Worm (Caenorhabditis elegans) whole organism, midembryonic: Measurements from ENCODE around the gene F13C5.3.

Experiments
- T22C8.4 ChIP-seq: fragments of 200-800 bp; sonication (Bioruptor generic); IDR thresholded peaks from 2 replicates; pipeline ENCODE4 v1.3.6; 2022; ENCODE audit warnings: missing genetic modification characterization, missing compliant biosample characterization
- cog-1 ChIP-seq: sonication (generic microtip); optimal IDR thresholded peaks from 2 replicates; lab custom pipeline; 2016; ENCODE audit warnings: missing genetic modification characterization, missing compliant biosample characterization
- flt-1 ChIP-seq: fragments of 200-800 bp; sonication (Bioruptor generic); IDR thresholded peaks from 2 replicates; pipeline ENCODE4 v1.3.6; 2022; ENCODE audit warnings: missing genetic modification characterization, missing compliant biosample characterization
- klf-2 ChIP-seq: fragments of 200-800 bp; sonication (Bioruptor generic); conservative IDR thresholded peaks from 2 replicates; pipeline ENCODE4 v1.3.6; 2022; ENCODE audit warnings: missing genetic modification reagents, missing genetic modification characterization, missing compliant biosample characterization
- med-1 ChIP-seq: sonication (generic microtip); optimal IDR thresholded peaks from 2 replicates; lab custom pipeline; 2017; ENCODE audit warnings: missing genetic modification characterization, mild to moderate bottlenecking, missing compliant biosample characterization, antibody characterized with exemption, missing genetic modification reagents; ENCODE audit not compliant: insufficient read depth
- ref-1 ChIP-seq: fragments of 200-800 bp; sonication (Bioruptor generic); conservative IDR thresholded peaks from 2 replicates; pipeline ENCODE4 v1.3.6; 2022; ENCODE audit warnings: missing genetic modification reagents, missing genetic modification characterization, missing compliant biosample characterization
- tab-1 ChIP-seq: fragments of 200-800 bp; sonication (Bioruptor generic); IDR thresholded peaks from 2 replicates; pipeline ENCODE4 v1.3.6; 2022; ENCODE audit warnings: missing genetic modification characterization, missing compliant biosample characterization
- ztf-23 ChIP-seq: fragments of 200-800 bp; sonication (Bioruptor generic); IDR thresholded peaks from 2 replicates; pipeline ENCODE4 v1.3.6; 2022; ENCODE audit warnings: missing genetic modification reagents, missing genetic modification characterization, missing compliant biosample characterization
- ztf-29 ChIP-seq: fragments of 200-800 bp; sonication (Bioruptor generic); IDR thresholded peaks from 2 replicates; pipeline ENCODE4 v1.3.6; 2022; ENCODE audit warnings: missing genetic modification reagents, missing genetic modification characterization, missing compliant biosample characterization

The F13C5.3 gene

ce11 chrX:557195-557594 is 42.2 kb downstream of the F13C5.3 start, which contains the start of gene hlh-19:
Gene hlh-19 (minus strand): TSS chrX:557295.
- TF ChIP-seq med-1 (GFP tag; lab: Kevin White, UChicago) (no peak), T22C8.4 (GFP tag; lab: Robert Waterston, UW) (no peak), klf-2 (GFP tag; lab: Robert Waterston, UW) (no peak)

ce11 chrX:555043-555791 is 44.2 kb downstream of the F13C5.3 start:
- TF ChIP-seq med-1 (GFP tag; lab: Kevin White, UChicago) (no peak), ztf-29 (no peak), cog-1 (tag; lab: Kevin White, UChicago) (no peak)

ce11 chrX:553875-554274 is 45.5 kb downstream of the F13C5.3 start, which contains the start of gene F57C12.6:
Gene F57C12.6 (minus strand): TSS chrX:553975.
- TF ChIP-seq cog-1 (tag; lab: Kevin White, UChicago) (no peak), klf-2 (GFP tag; lab: Robert Waterston, UW) (no peak), ref-1 (GFP tag; lab: Robert Waterston, UW) (no peak), flt-1 (no peak), T22C8.4 (GFP tag; lab: Robert Waterston, UW) (no peak), ztf-29 (no peak)

ce11 chrX:553420-553819 is 46.0 kb downstream of the F13C5.3 start:
- TF ChIP-seq flt-1, result no peak
- no peak for TF ChIP-seq tab-1 (GFP tag; lab: Robert Waterston, UW)
- TF ChIP-seq ztf-23 (GFP tag; lab: Robert Waterston, UW), result no peak
- TF ChIP-seq ztf-29, result no peak
- no peak for TF ChIP-seq T22C8.4 (GFP tag; lab: Robert Waterston, UW)
- no peak for TF ChIP-seq med-1 (GFP tag; lab: Kevin White, UChicago)
- no peak for TF ChIP-seq klf-2 (GFP tag; lab: Robert Waterston, UW)
- no peak for TF ChIP-seq cog-1 (tag; lab: Kevin White, UChicago)

- TF ChIP-seq flt-1 (no peak), tab-1 (GFP tag; lab: Robert Waterston, UW) (no peak), ztf-23 (GFP tag; lab: Robert Waterston, UW) (no peak), cog-1 (tag; lab: Kevin White, UChicago) (no peak), klf-2 (GFP tag; lab: Robert Waterston, UW) (no peak), T22C8.4 (GFP tag; lab: Robert Waterston, UW) (no peak), med-1 (GFP tag; lab: Kevin White, UChicago) (no peak), ref-1 (GFP tag; lab: Robert Waterston, UW) (no peak), ztf-29 (no peak)
These were observed 48.1 kb downstream of the F13C5.3 start, which contains the start of gene F57C12.2 for ce11 chrX:551175-551729. Gene F57C12.2 (minus strand): TSS chrX:551392.
